Worm (Caenorhabditis elegans): ENCODE measurements around the gene C43C3.4.

DNA sequence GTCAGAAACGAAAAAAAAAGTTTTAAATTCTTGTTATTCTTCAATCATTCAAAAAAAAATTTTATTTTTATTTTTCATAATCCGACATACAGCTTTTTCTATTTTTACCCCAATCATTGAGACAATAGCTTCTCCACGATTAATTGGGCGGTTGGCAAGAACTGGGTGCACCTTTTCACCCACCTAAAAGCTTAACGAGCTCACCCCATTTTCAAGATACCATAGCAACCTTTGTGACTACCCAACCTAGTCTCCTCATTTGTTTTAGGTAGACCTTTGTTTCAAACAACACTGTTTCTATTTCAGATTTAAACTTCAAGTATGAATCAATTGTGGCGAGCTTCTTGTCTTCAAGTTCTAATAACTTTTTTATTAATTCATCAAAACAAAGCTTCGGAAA lies 23.7 kb upstream of the C43C3.4 start, which contains the start of gene dyf-7:
- TF ChIP-seq W03F9.2 (tag; optimal IDR thresholded peaks at IDR 0.05) (no peak), dao-5 (tag; optimal IDR thresholded peaks at IDR 0.05) (no peak)

Measured in whole organism, L4/young adult.